Fruit fly (Drosophila melanogaster) whole organism, embryonic: ENCODE results near the gene Plap.
A peak's percentile ranks its signal among the peaks of the same experiment; 100 is the strongest.

Source experiments
- Bdp1 ChIP-seq: fragments of 200-800 bp; sonication (Bioruptor generic); optimal IDR thresholded peaks from 3 replicates; lab custom pipeline; 2016; ENCODE audit warnings: missing biosample characterization, missing genetic modification characterization
- CG11504 ChIP-seq: fragments of 200-800 bp; sonication (Bioruptor generic); optimal IDR thresholded peaks from 3 replicates; lab custom pipeline; 2019; ENCODE audit warnings: missing biosample characterization, mild to moderate bottlenecking, missing genetic modification characterization, moderate library complexity
- CG12104 ChIP-seq: fragments of 200-800 bp; sonication (Bioruptor generic); optimal IDR thresholded peaks from 3 replicates; lab custom pipeline; 2016; ENCODE audit warnings: missing biosample characterization, missing genetic modification characterization
- CG1233 ChIP-seq: fragments of 200-800 bp; sonication (Bioruptor generic); optimal IDR thresholded peaks from 4 replicates; lab custom pipeline; 2018; ENCODE audit warnings: missing biosample characterization, mild to moderate bottlenecking, missing genetic modification characterization
- CG13287 ChIP-seq: fragments of 200-800 bp; sonication (Bioruptor generic); IDR thresholded peaks from 2 replicates; pipeline ENCODE4 v1.3.6; 2022; ENCODE audit warnings: missing biosample characterization, missing genetic modification characterization; ENCODE audit not compliant: partially characterized antibody
- CG1529 ChIP-seq: fragments of 200-800 bp; sonication (Bioruptor generic); optimal IDR thresholded peaks from 3 replicates; lab custom pipeline; 2018; ENCODE audit warnings: missing biosample characterization, missing genetic modification characterization
- CG17328 ChIP-seq: fragments of 200-800 bp; sonication (Bioruptor generic); IDR thresholded peaks from 2 replicates; pipeline ENCODE4 v1.3.6; 2022; ENCODE audit warnings: missing biosample characterization, missing genetic modification characterization
- CG17568 ChIP-seq: fragments of 200-800 bp; sonication (Bioruptor generic); optimal IDR thresholded peaks from 2 replicates; lab custom pipeline; 2018; ENCODE audit warnings: missing biosample characterization, mild to moderate bottlenecking, missing genetic modification characterization, moderate library complexity
- CG1832 ChIP-seq: fragments of 200-800 bp; sonication (Bioruptor generic); optimal IDR thresholded peaks from 2 replicates; lab custom pipeline; 2017; ENCODE audit warnings: missing biosample characterization, mild to moderate bottlenecking, missing genetic modification characterization, inconsistent platforms
- CG30431 ChIP-seq: fragments of 200-800 bp; sonication (Bioruptor generic); optimal IDR thresholded peaks from 2 replicates; lab custom pipeline; 2017; ENCODE audit warnings: missing biosample characterization, missing genetic modification characterization
- CG31388 ChIP-seq: fragments of 200-800 bp; sonication (Bioruptor generic); optimal IDR thresholded peaks from 2 replicates; lab custom pipeline; 2016; ENCODE audit warnings: missing biosample characterization, missing genetic modification characterization
- CG3281 ChIP-seq: fragments of 200-800 bp; sonication (Bioruptor generic); optimal IDR thresholded peaks from 3 replicates; lab custom pipeline; 2017; ENCODE audit warnings: missing biosample characterization, mild to moderate bottlenecking, missing genetic modification characterization
- CG4854 ChIP-seq: fragments of 200-800 bp; sonication (Bioruptor generic); optimal IDR thresholded peaks from 2 replicates; lab custom pipeline; 2016; ENCODE audit warnings: missing biosample characterization, missing genetic modification characterization, inconsistent platforms
- CG6654 ChIP-seq: fragments of 200-800 bp; sonication (Bioruptor generic); optimal IDR thresholded peaks from 2 replicates; lab custom pipeline; 2017; ENCODE audit warnings: missing biosample characterization, mild to moderate bottlenecking, missing genetic modification characterization
- CG7357 ChIP-seq: fragments of 200-800 bp; sonication (Bioruptor generic); IDR thresholded peaks from 3 replicates; pipeline ENCODE4 v1.3.6; 2022; ENCODE audit warnings: missing biosample characterization, missing genetic modification characterization
- CG8765 ChIP-seq: fragments of 200-800 bp; sonication (Bioruptor generic); IDR thresholded peaks from 2 replicates; pipeline ENCODE4 v1.3.6; 2022; ENCODE audit warnings: missing biosample characterization, missing genetic modification characterization
- CG8944 ChIP-seq: fragments of 200-800 bp; sonication (Bioruptor generic); optimal IDR thresholded peaks from 3 replicates; lab custom pipeline; 2016; ENCODE audit warnings: missing biosample characterization, missing genetic modification characterization
- CG9215 ChIP-seq: fragments of 200-800 bp; sonication (Bioruptor generic); IDR thresholded peaks from 2 replicates; pipeline ENCODE4 v1.3.6; 2022; ENCODE audit warnings: missing biosample characterization, missing genetic modification characterization
- CG9932 ChIP-seq: fragments of 200-800 bp; sonication (Bioruptor generic); IDR thresholded peaks from 2 replicates; pipeline ENCODE4 v1.3.6; 2022; ENCODE audit warnings: missing biosample characterization, missing genetic modification characterization
- CHES-1-like ChIP-seq: fragments of 200-800 bp; sonication (Bioruptor generic); optimal IDR thresholded peaks from 2 replicates; lab custom pipeline; 2016; ENCODE audit warnings: missing biosample characterization, missing genetic modification characterization
- E2f2 ChIP-seq: fragments of 200-800 bp; sonication (Bioruptor generic); IDR thresholded peaks from 2 replicates; pipeline ENCODE4 v1.3.6; 2022; ENCODE audit warnings: missing biosample characterization, missing genetic modification characterization
- Eip74EF ChIP-seq, 2 experiments: fragments of 200-800 bp in 1 of 2; fragments of >200 bp in 1 of 2; sonication (Bioruptor generic) in 1 of 2; optimal IDR thresholded peaks; 2 replicates each; lab custom pipeline; 2017 to 2019; ENCODE audit warnings: missing biosample characterization in 2 of 2, missing genetic modification characterization in 2 of 2, mild to moderate bottlenecking in 1 of 2, moderate library complexity in 1 of 2
- Elba2 ChIP-seq: fragments of 200-800 bp; sonication (Bioruptor generic); optimal IDR thresholded peaks from 3 replicates; lab custom pipeline; 2016; ENCODE audit warnings: missing biosample characterization, missing genetic modification characterization
- H2.0 ChIP-seq: fragments of 200-800 bp; sonication (Bioruptor generic); IDR thresholded peaks from 2 replicates; pipeline ENCODE4 v1.3.6; 2022; ENCODE audit warnings: missing biosample characterization, missing genetic modification characterization
- HHEX ChIP-seq: fragments of 200-800 bp; sonication (Bioruptor generic); optimal IDR thresholded peaks from 3 replicates; lab custom pipeline; 2017; ENCODE audit warnings: missing biosample characterization, mild to moderate bottlenecking, missing genetic modification characterization, missing genetic modification reagents
- Jarid2 ChIP-seq: fragments of 200-800 bp; sonication (Bioruptor generic); optimal IDR thresholded peaks from 3 replicates; lab custom pipeline; 2017; ENCODE audit warnings: mild to moderate bottlenecking, missing biosample characterization, missing genetic modification reagents, missing genetic modification characterization
- NFAT ChIP-seq: fragments of 200-800 bp; sonication (Bioruptor generic); IDR thresholded peaks from 2 replicates; pipeline ENCODE4 v1.3.6; 2022; ENCODE audit warnings: missing biosample characterization, missing genetic modification characterization
- NK7.1 ChIP-seq: fragments of 200-800 bp; sonication (Bioruptor generic); optimal IDR thresholded peaks from 3 replicates; lab custom pipeline; 2016; ENCODE audit warnings: missing biosample characterization, missing genetic modification characterization
- Nf-YB ChIP-seq: fragments of 200-800 bp; sonication (Bioruptor generic); optimal IDR thresholded peaks from 3 replicates; lab custom pipeline; 2019; ENCODE audit warnings: missing biosample characterization, mild to moderate bottlenecking, missing genetic modification characterization, moderate library complexity
- Optix ChIP-seq: fragments of 200-800 bp; sonication (Bioruptor generic); IDR thresholded peaks from 3 replicates; pipeline ENCODE4 v1.3.6; 2022; ENCODE audit warnings: missing biosample characterization, missing genetic modification characterization
- Pdp1 ChIP-seq, 2 experiments: fragments of 200-800 bp; sonication (Bioruptor generic); optimal IDR thresholded peaks; 3 replicates each; lab custom pipeline; 2016; ENCODE audit warnings: missing biosample characterization in 2 of 2, missing genetic modification characterization in 2 of 2, mild to moderate bottlenecking in 1 of 2, moderate library complexity in 1 of 2
- Poxn ChIP-seq: fragments of 200-800 bp; sonication (Bioruptor generic); IDR thresholded peaks from 2 replicates; pipeline ENCODE4 v1.3.6; 2022; ENCODE audit warnings: missing biosample characterization, missing genetic modification characterization
- Sin3A ChIP-seq: fragments of >200 bp; optimal IDR thresholded peaks from 2 replicates; lab custom pipeline; 2018
- Sox100B ChIP-seq: fragments of 200-800 bp; sonication (Bioruptor generic); optimal IDR thresholded peaks from 3 replicates; lab custom pipeline; 2018; ENCODE audit warnings: missing biosample characterization, mild to moderate bottlenecking, missing genetic modification characterization
- TFAM ChIP-seq: fragments of 200-800 bp; sonication (Bioruptor generic); optimal IDR thresholded peaks from 2 replicates; lab custom pipeline; 2017; ENCODE audit warnings: missing biosample characterization, missing genetic modification characterization, inconsistent platforms
- Tbp ChIP-seq: fragments of >200 bp; optimal IDR thresholded peaks from 2 replicates; lab custom pipeline; 2018; ENCODE audit warnings: missing biosample characterization, missing genetic modification characterization
- Vsx1 ChIP-seq: fragments of 200-800 bp; sonication (Bioruptor generic); optimal IDR thresholded peaks from 2 replicates; lab custom pipeline; 2017; ENCODE audit warnings: missing biosample characterization, mild to moderate bottlenecking, missing genetic modification characterization, missing genetic modification reagents
- ap ChIP-seq: fragments of 200-800 bp; sonication (Bioruptor generic); IDR thresholded peaks from 2 replicates; pipeline ENCODE4 v1.3.6; 2022; ENCODE audit warnings: missing biosample characterization, missing genetic modification characterization
- chif ChIP-seq, 2 experiments: fragments of 200-800 bp; sonication (Bioruptor generic); optimal IDR thresholded peaks; 3 replicates each; lab custom pipeline; 2016; ENCODE audit warnings: missing biosample characterization in 2 of 2, missing genetic modification characterization in 2 of 2
- cwo ChIP-seq: fragments of 200-800 bp; sonication (Bioruptor generic); optimal IDR thresholded peaks from 3 replicates; lab custom pipeline; 2017; ENCODE audit warnings: missing biosample characterization, missing genetic modification characterization, mild to moderate bottlenecking, moderate library complexity, missing genetic modification reagents
- fd102C ChIP-seq: fragments of 200-800 bp; sonication (Bioruptor generic); optimal IDR thresholded peaks from 2 replicates; lab custom pipeline; 2018; ENCODE audit warnings: missing biosample characterization, mild to moderate bottlenecking, missing genetic modification characterization, moderate library complexity
- her ChIP-seq: fragments of 200-800 bp; sonication (Bioruptor generic); optimal IDR thresholded peaks from 2 replicates; lab custom pipeline; 2016; ENCODE audit warnings: missing biosample characterization, missing genetic modification characterization
- lov ChIP-seq, 2 experiments: fragments of 200-800 bp in 1 of 2; fragments of >200 bp in 1 of 2; sonication (Bioruptor generic) in 1 of 2; IDR thresholded peaks in 1 of 2; optimal IDR thresholded peaks in 1 of 2; 2 replicates in 1 of 2; 3 replicates in 1 of 2; pipeline versions ENCODE4 v1.3.6 to Lab custom; 2017 to 2022; ENCODE audit warnings: missing biosample characterization in 1 of 2, missing genetic modification characterization in 1 of 2
- luna ChIP-seq: fragments of 200-800 bp; sonication (Bioruptor generic); optimal IDR thresholded peaks from 2 replicates; lab custom pipeline; 2016; ENCODE audit warnings: missing biosample characterization, missing genetic modification characterization
- rib ChIP-seq: fragments of 200-800 bp; sonication (Bioruptor generic); IDR thresholded peaks from 2 replicates; pipeline ENCODE4 v1.3.6; 2022; ENCODE audit warnings: missing biosample characterization, missing genetic modification characterization
- schlank ChIP-seq: fragments of 200-800 bp; sonication (Bioruptor generic); optimal IDR thresholded peaks from 2 replicates; lab custom pipeline; 2018; ENCODE audit warnings: missing biosample characterization, mild to moderate bottlenecking, missing genetic modification characterization
- sens-2 ChIP-seq: fragments of 200-800 bp; sonication (Bioruptor generic); IDR thresholded peaks from 2 replicates; pipeline ENCODE4 v1.3.6; 2022; ENCODE audit warnings: missing biosample characterization, missing genetic modification characterization
- sob ChIP-seq: fragments of 200-800 bp; sonication (Bioruptor generic); IDR thresholded peaks from 2 replicates; pipeline ENCODE4 v1.3.6; 2022; ENCODE audit warnings: missing biosample characterization, missing genetic modification characterization
- tin ChIP-seq: fragments of 200-800 bp; sonication (Bioruptor generic); optimal IDR thresholded peaks from 3 replicates; lab custom pipeline; 2016; ENCODE audit warnings: missing biosample characterization, missing genetic modification characterization
- tup ChIP-seq: fragments of 200-800 bp; sonication (Bioruptor generic); optimal IDR thresholded peaks from 2 replicates; lab custom pipeline; 2016; ENCODE audit warnings: missing biosample characterization, mild to moderate bottlenecking, missing genetic modification characterization, moderate library complexity
- yki ChIP-seq: fragments of >200 bp; optimal IDR thresholded peaks from 3 replicates; lab custom pipeline; 2018
- zen2 ChIP-seq: fragments of 200-800 bp; sonication (Bioruptor generic); IDR thresholded peaks from 3 replicates; pipeline ENCODE4 v1.3.6; 2022; ENCODE audit warnings: missing biosample characterization, missing genetic modification characterization; ENCODE audit not compliant: partially characterized antibody

Gene Plap

DNA sequence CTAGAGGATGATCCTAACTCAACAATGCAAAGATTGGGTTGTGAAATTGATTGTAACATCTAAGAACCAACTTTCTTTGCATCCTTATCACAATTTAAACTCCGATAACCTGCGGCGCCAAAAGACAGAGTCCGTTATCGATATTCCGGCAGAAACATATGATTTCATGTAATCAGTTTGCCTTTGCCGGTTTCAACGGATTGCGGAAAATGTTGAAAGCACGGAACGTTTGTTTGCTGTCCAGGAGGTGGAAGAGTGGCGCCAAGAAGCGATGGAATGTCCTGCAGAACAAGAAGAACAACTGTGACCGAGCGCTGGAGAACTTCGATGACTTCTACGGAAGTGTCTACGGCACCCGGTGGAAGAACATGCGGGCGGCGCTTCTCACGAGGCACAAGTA is 22.5 kb downstream of the Plap start (continued):
- TF ChIP-seq her (GFP tag; lab: Kevin White, UChicago) (no peak), CG17328 (GFP tag; lab: Robert Waterston, UW) (no peak), TFAM (GFP tag; lab: Kevin White, UChicago) (no peak), NFAT (no peak), tin (GFP tag; lab: Kevin White, UChicago) (no peak), CG9215 (GFP tag; lab: Robert Waterston, UW) (no peak), CG6654 (no peak), Vsx1 (GFP tag; lab: Kevin White, UChicago) (no peak), E2f2 (GFP tag; lab: Robert Waterston, UW) (peak; percentile 90), H2.0 (GFP tag; lab: Robert Waterston, UW) (no peak), Optix (GFP tag; lab: Robert Waterston, UW) (no peak), tup (GFP tag; lab: Kevin White, UChicago) (no peak), Nf-YB (GFP tag; lab: Kevin White, UChicago) (no peak), CG3281 (GFP tag; lab: Kevin White, UChicago) (no peak), CG31388 (no peak), Bdp1 (GFP tag; lab: Kevin White, UChicago) (no peak), sens-2 (GFP tag; lab: Robert Waterston, UW) (no peak), fd102C (GFP tag; lab: Kevin White, UChicago) (no peak), Pdp1 (GFP tag; optimal IDR thresholded peaks at IDR 0.05; lab: Kevin White, UChicago) (peak in 1 of 2 experiments; percentile 69), CG7357 (no peak), yki (lab: Kevin White, UChicago) (no peak), CG1832 (GFP tag; lab: Kevin White, UChicago) (no peak), Elba2 (GFP tag; lab: Kevin White, UChicago) (no peak), schlank (no peak), chif (GFP tag; optimal IDR thresholded peaks at IDR 0.05; lab: Kevin White, UChicago) (no peak), zen2 (GFP tag; lab: Robert Waterston, UW) (peak; percentile 86), ap (GFP tag; lab: Robert Waterston, UW) (no peak), Sin3A (peak; percentile 3), Sox100B (GFP tag; lab: Kevin White, UChicago) (no peak), cwo (GFP tag; lab: Kevin White, UChicago) (no peak), CG17568 (GFP tag; lab: Kevin White, UChicago) (no peak), CG1233 (GFP tag; lab: Kevin White, UChicago) (no peak), CG9932 (GFP tag; lab: Robert Waterston, UW) (no peak), CG8765 (GFP tag; lab: Robert Waterston, UW) (no peak), sob (GFP tag; lab: Robert Waterston, UW) (no peak), HHEX (GFP tag; lab: Kevin White, UChicago) (no peak), CG4854 (GFP tag; lab: Kevin White, UChicago) (no peak), NK7.1 (GFP tag; lab: Kevin White, UChicago) (no peak), CG1529 (GFP tag; lab: Kevin White, UChicago) (no peak), Jarid2 (GFP tag; lab: Kevin White, UChicago) (no peak), CG13287 (GFP tag; lab: Robert Waterston, UW) (peak; percentile 78), CG8944 (GFP tag; lab: Kevin White, UChicago) (no peak), lov (optimal IDR thresholded peaks at IDR 0.05; lab: Kevin White, UChicago) (no peak), lov (GFP tag; IDR thresholded peaks at IDR 0.05; lab: Robert Waterston, UW) (no peak), CHES-1-like (GFP tag; lab: Kevin White, UChicago) (no peak), Poxn (no peak), CG30431 (GFP tag; lab: Kevin White, UChicago) (no peak), CG12104 (GFP tag; lab: Kevin White, UChicago) (no peak), luna (GFP tag; lab: Kevin White, UChicago) (no peak), CG11504 (tag; lab: Kevin White, UChicago) (no peak), rib (GFP tag; lab: Robert Waterston, UW) (no peak), Tbp (GFP tag; lab: Kevin White, UChicago) (no peak), Eip74EF (GFP tag; optimal IDR thresholded peaks at IDR 0.05; lab: Kevin White, UChicago) (no peak)
